Worm (Caenorhabditis elegans) whole organism, midembryonic: ENCODE measurements around the gene srm-3.

Experiments used
- T22C8.4 ChIP-seq: fragments of 200-800 bp; sonication (Bioruptor generic); IDR thresholded peaks from 2 replicates; pipeline ENCODE4 v1.3.6; 2022; ENCODE audit warnings: missing genetic modification characterization, missing compliant biosample characterization
- cog-1 ChIP-seq: sonication (generic microtip); optimal IDR thresholded peaks from 2 replicates; lab custom pipeline; 2016; ENCODE audit warnings: missing genetic modification characterization, missing compliant biosample characterization
- med-1 ChIP-seq: sonication (generic microtip); optimal IDR thresholded peaks from 2 replicates; lab custom pipeline; 2017; ENCODE audit warnings: missing genetic modification characterization, mild to moderate bottlenecking, missing compliant biosample characterization, antibody characterized with exemption, missing genetic modification reagents; ENCODE audit not compliant: insufficient read depth
- ref-1 ChIP-seq: fragments of 200-800 bp; sonication (Bioruptor generic); conservative IDR thresholded peaks from 2 replicates; pipeline ENCODE4 v1.3.6; 2022; ENCODE audit warnings: missing genetic modification reagents, missing genetic modification characterization, missing compliant biosample characterization
- ztf-29 ChIP-seq: fragments of 200-800 bp; sonication (Bioruptor generic); IDR thresholded peaks from 2 replicates; pipeline ENCODE4 v1.3.6; 2022; ENCODE audit warnings: missing genetic modification reagents, missing genetic modification characterization, missing compliant biosample characterization

DNA sequence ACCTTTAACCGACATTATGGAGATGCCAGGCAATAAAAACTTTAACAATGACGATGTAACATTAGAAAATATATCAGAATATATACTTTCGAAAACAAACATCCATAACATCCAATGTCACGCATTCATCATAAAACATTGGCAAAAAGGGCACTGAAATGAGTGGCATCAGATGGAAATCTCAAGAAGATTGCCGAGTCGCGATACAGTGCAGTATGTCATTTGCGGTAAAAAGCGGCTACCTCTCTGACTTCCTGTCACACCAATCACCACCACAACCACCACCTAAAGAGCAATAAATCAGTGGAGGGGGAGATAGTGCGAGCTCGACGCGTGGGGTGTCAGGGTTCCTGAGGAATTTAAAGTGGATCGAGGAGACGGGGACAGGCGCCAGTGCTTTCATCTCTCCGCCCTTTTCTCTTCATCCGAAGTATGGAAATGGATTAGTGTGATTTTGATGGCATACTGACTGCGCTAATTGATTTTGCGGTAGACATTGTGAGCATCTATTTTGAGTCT is 35.7 kb upstream of the srm-3 start:
- TF ChIP-seq ref-1 (GFP tag; lab: Robert Waterston, UW) (no peak), ztf-29 (GFP tag; lab: Robert Waterston, UW) (no peak), cog-1 (tag; lab: Kevin White, UChicago) (no peak), T22C8.4 (GFP tag; lab: Robert Waterston, UW) (no peak), med-1 (GFP tag; lab: Kevin White, UChicago) (no peak)
